Fruit fly (Drosophila melanogaster): ENCODE measurements around the gene Jon65Aiv.

Gene Jon65Aiv

dm6 chr3L:6059062-6059708 is 20.2 kb downstream of the Jon65Aiv start, which contains the start of gene CG6592 (continued):
- peak; percentile 22; the same call in 1 of the 3 replicates for TF ChIP-seq CG34422 (GFP tag; IDR thresholded peaks at IDR 0.05)
- no peak for TF ChIP-seq nau (GFP tag; optimal IDR thresholded peaks at IDR 0.05)
- peak; percentile 20 for TF ChIP-seq wek (GFP tag; optimal IDR thresholded peaks at IDR 0.05)
- peak; percentile 12; the same call in 1 of the 2 replicates for TF ChIP-seq amos (GFP tag; IDR thresholded peaks at IDR 0.05; ENCODE audit: partially characterized antibody)
- TF ChIP-seq CG1603 (tag; optimal IDR thresholded peaks at IDR 0.05), result peak; percentile 52
- peak in 1 of 3 experiments; percentile 63 for TF ChIP-seq lola (GFP tag; optimal IDR thresholded peaks at IDR 0.05)
- TF ChIP-seq disco-r (GFP tag; optimal IDR thresholded peaks at IDR 0.05), result peak; percentile 4
- peak; percentile 55 for TF ChIP-seq Neu2 (GFP tag; optimal IDR thresholded peaks at IDR 0.05; ENCODE audit: borderline replicate concordance)
- peak; percentile 13 for TF ChIP-seq CG1529 (GFP tag; optimal IDR thresholded peaks at IDR 0.05)
- peak; percentile 29 for TF ChIP-seq Oli (tag; optimal IDR thresholded peaks at IDR 0.05)
- no peak for TF ChIP-seq Six4 (GFP tag; optimal IDR thresholded peaks at IDR 0.05)
- TF ChIP-seq sug (tag; optimal IDR thresholded peaks at IDR 0.05), result no peak
- TF ChIP-seq gsb-n (tag; optimal IDR thresholded peaks at IDR 0.05), result no peak
- TF ChIP-seq dati (GFP tag; IDR thresholded peaks at IDR 0.05), result 0 out of 2 replicates have a peak, but pooled peaks have one; percentile 34
- TF ChIP-seq CG16813 (GFP tag; IDR thresholded peaks at IDR 0.05; ENCODE audit: partially characterized antibody), result 0 out of 3 replicates have a peak, but pooled peaks have one; percentile 32
- no peak for TF ChIP-seq repo (GFP tag; optimal IDR thresholded peaks at IDR 0.05)
- TF ChIP-seq onecut (GFP tag; IDR thresholded peaks at IDR 0.05), result 0 out of 2 replicates have a peak, but pooled peaks have one; percentile 13
- peak; percentile 40; the same call in 1 of the 2 replicates for TF ChIP-seq aop (GFP tag; IDR thresholded peaks at IDR 0.05)
- TF ChIP-seq Dp (GFP tag; optimal IDR thresholded peaks at IDR 0.05), result no peak
- peak; percentile 85 for TF ChIP-seq fd102C (GFP tag; optimal IDR thresholded peaks at IDR 0.05)
- TF ChIP-seq Hr78 (GFP tag; optimal IDR thresholded peaks at IDR 0.05), result no peak
- peak; percentile 6 for TF ChIP-seq Atf3 (GFP tag; optimal IDR thresholded peaks at IDR 0.05)
- no peak for TF ChIP-seq gcm2 (GFP tag; optimal IDR thresholded peaks at IDR 0.05)
- peak; percentile 37 for TF ChIP-seq Chrac-16 (GFP tag; optimal IDR thresholded peaks at IDR 0.05)
- TF ChIP-seq Ets97D (GFP tag; optimal IDR thresholded peaks at IDR 0.05), result peak; percentile 98
- no peak for TF ChIP-seq CG12219 (GFP tag; optimal IDR thresholded peaks at IDR 0.05)
- peak; percentile 62; the same call in 1 of the 2 replicates for TF ChIP-seq CG8765 (GFP tag; IDR thresholded peaks at IDR 0.05)
- TF ChIP-seq CG3407 (GFP tag; optimal IDR thresholded peaks at IDR 0.05), result peak; percentile 10
- TF ChIP-seq NC2β (GFP tag; optimal IDR thresholded peaks at IDR 0.05), result peak; percentile 69
- TF ChIP-seq nerfin-2 (GFP tag; IDR thresholded peaks at IDR 0.05; ENCODE audit: partially characterized antibody), result no peak
- peak; percentile 28 for TF ChIP-seq dm (GFP tag; optimal IDR thresholded peaks at IDR 0.05)
- TF ChIP-seq Med (GFP tag), result peak; percentile 90
- peak; percentile 19 for TF ChIP-seq CG13624 (GFP tag; optimal IDR thresholded peaks at IDR 0.05)
- peak; percentile 58 for TF ChIP-seq CoRest (tag; optimal IDR thresholded peaks at IDR 0.05)
- peak in 1 of 2 experiments; percentile 22 for TF ChIP-seq insv (GFP tag; optimal IDR thresholded peaks at IDR 0.05)
- peak; percentile 57 for TF ChIP-seq CG15696 (tag; optimal IDR thresholded peaks at IDR 0.05)
- TF ChIP-seq CG7271 (tag; optimal IDR thresholded peaks at IDR 0.05), result peak; percentile 93
- peak; percentile 69; the same call in 1 of the 3 replicates for TF ChIP-seq CG11456 (GFP tag; IDR thresholded peaks at IDR 0.05)
- TF ChIP-seq CG32767 (GFP tag; IDR thresholded peaks at IDR 0.05), result no peak
- TF ChIP-seq grau (tag; optimal IDR thresholded peaks at IDR 0.05), result no peak
- no peak for TF ChIP-seq Nf-YC (tag; optimal IDR thresholded peaks at IDR 0.05)
- peak; percentile 65 for TF ChIP-seq Elba2 (GFP tag; optimal IDR thresholded peaks at IDR 0.05)
- peak; percentile 36; the same call in 1 of the 3 replicates for TF ChIP-seq Opbp (GFP tag; IDR thresholded peaks at IDR 0.05; ENCODE audit: partially characterized antibody)
- TF ChIP-seq Mes4 (GFP tag; optimal IDR thresholded peaks at IDR 0.05), result peak; percentile 60
- peak; percentile 34 for TF ChIP-seq YL-1 (GFP tag; optimal IDR thresholded peaks at IDR 0.05)
- peak; percentile 32; the same call in 1 of the 2 replicates for TF ChIP-seq H2.0 (GFP tag; IDR thresholded peaks at IDR 0.05)
- peak; percentile 65 for TF ChIP-seq CG33557 (GFP tag; optimal IDR thresholded peaks at IDR 0.05)
- no peak for TF ChIP-seq tin (GFP tag; optimal IDR thresholded peaks at IDR 0.05)
